Fruit fly (Drosophila melanogaster) whole organism, adult: ENCODE measurements around the gene CG14805.

Experiments used
- CG11617 ChIP-seq: fragments of 200-800 bp; sonication (Bioruptor generic); optimal IDR thresholded peaks from 2 replicates; lab custom pipeline; 2017; ENCODE audit warnings: mild to moderate bottlenecking, missing biosample characterization, missing genetic modification reagents, missing genetic modification characterization
- CG12768 ChIP-seq: fragments of 200-800 bp; sonication (Bioruptor generic); optimal IDR thresholded peaks from 2 replicates; lab custom pipeline; 2017; ENCODE audit warnings: missing biosample characterization, missing genetic modification characterization, mild to moderate bottlenecking, moderate library complexity, missing genetic modification reagents
- CG14711 ChIP-seq: fragments of 200-800 bp; sonication (Bioruptor generic); optimal IDR thresholded peaks from 2 replicates; lab custom pipeline; 2018; ENCODE audit warnings: missing biosample characterization, mild to moderate bottlenecking, missing genetic modification characterization, moderate library complexity
- CG1620 ChIP-seq: fragments of 200-800 bp; sonication (Bioruptor generic); optimal IDR thresholded peaks from 2 replicates; lab custom pipeline; 2016; ENCODE audit warnings: missing biosample characterization, missing genetic modification characterization
- CG33017 ChIP-seq: fragments of 200-800 bp; sonication (Bioruptor generic); optimal IDR thresholded peaks from 2 replicates; lab custom pipeline; 2018; ENCODE audit warnings: missing biosample characterization, mild to moderate bottlenecking, missing genetic modification characterization, moderate library complexity
- CG5204 ChIP-seq: fragments of 200-800 bp; sonication (Bioruptor generic); optimal IDR thresholded peaks from 2 replicates; lab custom pipeline; 2016; ENCODE audit warnings: missing biosample characterization, missing genetic modification characterization
- CG7045 ChIP-seq: fragments of 200-800 bp; sonication (Bioruptor generic); optimal IDR thresholded peaks from 2 replicates; lab custom pipeline; 2017; ENCODE audit warnings: missing biosample characterization, mild to moderate bottlenecking, missing genetic modification characterization
- CG7101 ChIP-seq: fragments of 200-800 bp; sonication (Bioruptor generic); optimal IDR thresholded peaks from 2 replicates; lab custom pipeline; 2018; ENCODE audit warnings: missing biosample characterization, mild to moderate bottlenecking, missing genetic modification characterization, moderate library complexity
- Clk ChIP-seq: fragments of 200-800 bp; sonication (Bioruptor generic); optimal IDR thresholded peaks from 2 replicates; lab custom pipeline; 2017; ENCODE audit warnings: missing biosample characterization, missing genetic modification characterization
- Crg-1 ChIP-seq: fragments of 200-800 bp; sonication (Bioruptor generic); optimal IDR thresholded peaks from 2 replicates; lab custom pipeline; 2016; ENCODE audit warnings: missing biosample characterization, missing genetic modification characterization
- Hr96 ChIP-seq: fragments of 200-800 bp; sonication (Bioruptor generic); optimal IDR thresholded peaks from 2 replicates; lab custom pipeline; 2016; ENCODE audit warnings: missing biosample characterization, missing genetic modification characterization
- Mnt ChIP-seq: fragments of 200-800 bp; sonication (Bioruptor generic); optimal IDR thresholded peaks from 2 replicates; lab custom pipeline; 2016; ENCODE audit warnings: missing biosample characterization, mild to moderate bottlenecking, missing genetic modification characterization
- bab1 ChIP-seq: fragments of 200-800 bp; sonication (Bioruptor generic); optimal IDR thresholded peaks from 3 replicates; lab custom pipeline; 2019; ENCODE audit warnings: missing biosample characterization, mild to moderate bottlenecking, missing genetic modification characterization, moderate library complexity
- cic ChIP-seq: fragments of 200-800 bp; sonication (Bioruptor generic); optimal IDR thresholded peaks from 2 replicates; lab custom pipeline; 2017; ENCODE audit warnings: missing biosample characterization, mild to moderate bottlenecking, missing genetic modification characterization, moderate library complexity
- cnc ChIP-seq, 2 experiments: fragments of >200 bp; optimal IDR thresholded peaks; 2 replicates each; lab custom pipeline; 2017
- kay ChIP-seq: fragments of 200-800 bp; sonication (Bioruptor generic); peaks from one replicate; lab custom pipeline; 2016; ENCODE audit warnings: missing biosample characterization, missing genetic modification characterization, borderline replicate concordance
- ovo ChIP-seq: fragments of 200-800 bp; sonication (Bioruptor generic); optimal IDR thresholded peaks from 2 replicates; lab custom pipeline; 2016; ENCODE audit warnings: missing biosample characterization, missing genetic modification characterization
- pad ChIP-seq: fragments of 200-800 bp; sonication (Bioruptor generic); optimal IDR thresholded peaks from 3 replicates; lab custom pipeline; 2017; ENCODE audit warnings: missing biosample characterization, missing genetic modification characterization, mild to moderate bottlenecking, moderate library complexity, missing genetic modification reagents
- tj ChIP-seq: fragments of 200-800 bp; sonication (Bioruptor generic); optimal IDR thresholded peaks from 3 replicates; lab custom pipeline; 2017; ENCODE audit warnings: missing biosample characterization, mild to moderate bottlenecking, missing genetic modification characterization, moderate library complexity
- toe ChIP-seq: fragments of 200-800 bp; sonication (Bioruptor generic); optimal IDR thresholded peaks from 2 replicates; lab custom pipeline; 2016; ENCODE audit warnings: missing biosample characterization, missing genetic modification characterization

The CG14805 gene

dm6 chrX:1899445-1900085 lies 22.4 kb downstream of the CG14805 start:
- TF ChIP-seq Clk (GFP tag; lab: Kevin White, UChicago) (no peak), CG7045 (no peak), toe (GFP tag; lab: Kevin White, UChicago) (no peak), CG1620 (GFP tag; lab: Kevin White, UChicago) (no peak), CG5204 (GFP tag; lab: Kevin White, UChicago) (no peak), CG7101 (tag; lab: Kevin White, UChicago) (no peak), CG14711 (tag; lab: Kevin White, UChicago) (peak; percentile 94)

dm6 chrX:1900123-1900818 lies 23.2 kb downstream of the CG14805 start, which contains the start of gene arm:
arm (minus strand) TSS chrX:1900646.
- TF ChIP-seq CG12768, result no peak
- TF ChIP-seq Clk (GFP tag; lab: Kevin White, UChicago), result no peak
- peak; percentile 41 for TF ChIP-seq CG11617 (GFP tag; lab: Kevin White, UChicago)
- TF ChIP-seq kay (GFP tag; lab: Kevin White, UChicago), result no peak
- no peak for TF ChIP-seq Hr96 (GFP tag; lab: Kevin White, UChicago)
- peak; percentile 11 for TF ChIP-seq bab1 (GFP tag; lab: Kevin White, UChicago)
- peak; percentile 49 for TF ChIP-seq Mnt
- no peak for TF ChIP-seq CG5204 (GFP tag; lab: Kevin White, UChicago)
- TF ChIP-seq CG7045, result no peak
- TF ChIP-seq CG7101 (tag; lab: Kevin White, UChicago), result peak; percentile 14
- TF ChIP-seq CG1620 (GFP tag; lab: Kevin White, UChicago), result peak; percentile 56
- TF ChIP-seq toe (GFP tag; lab: Kevin White, UChicago), result peak; percentile 35
- TF ChIP-seq pad (GFP tag; lab: Kevin White, UChicago), result no peak
- no peak for TF ChIP-seq tj (GFP tag; lab: Kevin White, UChicago)
- TF ChIP-seq CG14711 (tag; lab: Kevin White, UChicago), result no peak
- TF ChIP-seq Crg-1 (GFP tag; lab: Kevin White, UChicago), result peak; percentile 56

- no peak for TF ChIP-seq Mnt
- TF ChIP-seq cnc (optimal IDR thresholded peaks at IDR 0.05; lab: Kevin White, UChicago), result no peak
- TF ChIP-seq CG7101 (tag; lab: Kevin White, UChicago), result peak; percentile 28
- TF ChIP-seq Hr96 (GFP tag; lab: Kevin White, UChicago), result no peak
- TF ChIP-seq cic (GFP tag; lab: Kevin White, UChicago), result no peak
- peak; percentile 9 for TF ChIP-seq ovo (GFP tag; lab: Kevin White, UChicago)
These were observed 24.6 kb downstream of the CG14805 start, which contains the start of gene Ldaf1 for dm6 chrX:1901605-1902136. Ldaf1 (minus strand) TSS chrX:1901911.

- TF ChIP-seq CG1620 (GFP tag; lab: Kevin White, UChicago) (no peak), ovo (GFP tag; lab: Kevin White, UChicago) (no peak), toe (GFP tag; lab: Kevin White, UChicago) (no peak), CG7045 (no peak), CG33017 (tag; lab: Kevin White, UChicago) (no peak), CG12768 (no peak), CG14711 (tag; lab: Kevin White, UChicago) (no peak), bab1 (GFP tag; lab: Kevin White, UChicago) (no peak), tj (GFP tag; lab: Kevin White, UChicago) (no peak), CG7101 (tag; lab: Kevin White, UChicago) (no peak)
These were observed 26.0 kb downstream of the CG14805 start, which contains the start of gene CG32801 for dm6 chrX:1903077-1903476. CG32801 (minus strand) TSS chrX:1903177.

dm6 chrX:1903968-1904367 lies 26.9 kb downstream of the CG14805 start:
- TF ChIP-seq Hr96 (GFP tag; lab: Kevin White, UChicago) (no peak), CG33017 (tag; lab: Kevin White, UChicago) (no peak), CG1620 (GFP tag; lab: Kevin White, UChicago) (no peak), CG12768 (no peak), ovo (GFP tag; lab: Kevin White, UChicago) (peak; percentile 61), bab1 (GFP tag; lab: Kevin White, UChicago) (peak; percentile 0), CG5204 (GFP tag; lab: Kevin White, UChicago) (no peak), pad (GFP tag; lab: Kevin White, UChicago) (peak; percentile 97)

- peak; percentile 78 for TF ChIP-seq Hr96 (GFP tag; lab: Kevin White, UChicago)
- peak; percentile 17 for TF ChIP-seq CG7045
- TF ChIP-seq Crg-1 (GFP tag; lab: Kevin White, UChicago), result peak; percentile 55
- peak; percentile 25 for TF ChIP-seq CG5204 (GFP tag; lab: Kevin White, UChicago)
- TF ChIP-seq Clk (GFP tag; lab: Kevin White, UChicago), result no peak
- TF ChIP-seq CG1620 (GFP tag; lab: Kevin White, UChicago), result peak; percentile 50
- TF ChIP-seq CG7101 (tag; lab: Kevin White, UChicago), result peak; percentile 83
- no peak for TF ChIP-seq kay (GFP tag; lab: Kevin White, UChicago)
- TF ChIP-seq cic (GFP tag; lab: Kevin White, UChicago), result no peak
- peak; percentile 79 for TF ChIP-seq bab1 (GFP tag; lab: Kevin White, UChicago)
- TF ChIP-seq ovo (GFP tag; lab: Kevin White, UChicago), result peak; percentile 46
- peak; percentile 81 for TF ChIP-seq CG11617 (GFP tag; lab: Kevin White, UChicago)
- peak; percentile 75 for TF ChIP-seq CG12768
- TF ChIP-seq CG33017 (tag; lab: Kevin White, UChicago), result peak; percentile 42
- peak; percentile 57 for TF ChIP-seq tj (GFP tag; lab: Kevin White, UChicago)
- peak; percentile 46 for TF ChIP-seq pad (GFP tag; lab: Kevin White, UChicago)
- TF ChIP-seq cnc (optimal IDR thresholded peaks at IDR 0.05; lab: Kevin White, UChicago), result no peak
- TF ChIP-seq CG14711 (tag; lab: Kevin White, UChicago), result peak; percentile 70
- TF ChIP-seq toe (GFP tag; lab: Kevin White, UChicago), result peak; percentile 51
- peak; percentile 67 for TF ChIP-seq Mnt
These were observed 30.7 kb downstream of the CG14805 start, which contains the start of gene mip130 for dm6 chrX:1907727-1908264. mip130 (plus strand) TSS chrX:1908239.
